Worm (Caenorhabditis elegans) whole organism, late embryonic: ENCODE measurements around the gene F14D2.7.

Source experiments
- ama-1 ChIP-seq: fragments of 150-350 bp; optimal IDR thresholded peaks from 2 replicates; lab custom pipeline; 2014
- ceh-24 ChIP-seq: sonication (generic microtip); optimal IDR thresholded peaks from 2 replicates; lab custom pipeline; 2016; ENCODE audit warnings: mild to moderate bottlenecking, missing genetic modification characterization, missing compliant biosample characterization
- ceh-9 ChIP-seq: sonication (generic microtip); optimal IDR thresholded peaks from 2 replicates; lab custom pipeline; 2016; ENCODE audit warnings: mild to moderate bottlenecking, missing genetic modification characterization, inconsistent platforms, missing compliant biosample characterization
- gmeb-2 ChIP-seq: sonication (generic microtip); optimal IDR thresholded peaks from 2 replicates; lab custom pipeline; 2016; ENCODE audit warnings: missing genetic modification characterization, inconsistent platforms, missing compliant biosample characterization
- hlh-8 ChIP-seq: sonication (generic microtip); optimal IDR thresholded peaks from 2 replicates; lab custom pipeline; 2016; ENCODE audit warnings: missing genotype, missing genetic modification characterization, missing compliant biosample characterization
- lin-11 ChIP-seq: fragments of 200-800 bp; sonication (Bioruptor generic); optimal IDR thresholded peaks from 2 replicates; lab custom pipeline; 2018; ENCODE audit warnings: mild to moderate bottlenecking, missing genetic modification characterization, missing compliant biosample characterization
- npax-4 ChIP-seq: sonication (generic microtip); optimal IDR thresholded peaks from 2 replicates; lab custom pipeline; 2016; ENCODE audit warnings: missing genetic modification characterization, missing compliant biosample characterization
- pax-1 ChIP-seq: fragments of 150-350 bp; optimal IDR thresholded peaks from 2 replicates; lab custom pipeline; 2014; ENCODE audit warnings: missing biosample characterization, missing genetic modification characterization
- pqm-1 ChIP-seq: sonication (generic microtip); optimal IDR thresholded peaks from 2 replicates; lab custom pipeline; 2016; ENCODE audit warnings: missing genetic modification characterization, missing compliant biosample characterization
- tbx-7 ChIP-seq: sonication (generic microtip); optimal IDR thresholded peaks from 2 replicates; lab custom pipeline; 2016; ENCODE audit warnings: missing genotype, missing genetic modification characterization, missing compliant biosample characterization
- ttx-3 ChIP-seq: sonication (generic microtip); optimal IDR thresholded peaks from 2 replicates; lab custom pipeline; 2016; ENCODE audit warnings: missing genetic modification reagents, missing genetic modification characterization, missing compliant biosample characterization
- unc-55 ChIP-seq: sonication (generic microtip); optimal IDR thresholded peaks from 2 replicates; lab custom pipeline; 2017; ENCODE audit warnings: missing biosample characterization, missing genetic modification reagents, missing genetic modification characterization

DNA sequence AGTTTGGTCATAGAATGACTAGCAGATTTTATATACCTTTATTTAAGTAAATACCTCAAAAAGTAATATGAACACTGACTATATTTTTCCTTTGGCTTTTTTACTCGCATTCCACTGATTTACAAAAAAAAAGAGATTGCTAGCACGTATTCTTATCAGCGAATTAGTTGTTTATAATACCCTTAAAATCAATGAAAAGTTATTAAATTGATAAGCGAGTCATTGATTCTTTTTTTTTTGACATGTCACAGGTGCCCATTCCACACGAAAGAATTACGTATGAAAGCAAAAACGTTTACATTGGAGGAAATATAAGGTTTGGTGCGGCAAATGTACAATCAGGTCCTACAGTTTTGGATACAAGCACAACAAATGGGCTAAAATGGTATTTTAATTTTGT lies 43.3 kb downstream of the F14D2.7 start, which contains the start of gene btb-17:
- TF ChIP-seq ceh-24 (tag; lab: Kevin White, UChicago) (no peak), ceh-9 (tag; lab: Kevin White, UChicago) (no peak), unc-55 (GFP tag; lab: Kevin White, UChicago) (no peak), ttx-3 (no peak), tbx-7 (tag; lab: Kevin White, UChicago) (no peak), ama-1 (lab: Kevin White, UChicago) (no peak), pqm-1 (tag; lab: Kevin White, UChicago) (no peak), lin-11 (tag; lab: Kevin White, UChicago) (no peak), hlh-8 (tag; lab: Kevin White, UChicago) (no peak), npax-4 (no peak), gmeb-2 (tag; lab: Kevin White, UChicago) (no peak), pax-1 (tag; lab: Kevin White, UChicago) (no peak)
